Worm (Caenorhabditis elegans) whole organism, midembryonic: Measurements from ENCODE around the gene cin-4.
A peak's percentile ranks its signal among the peaks of the same experiment; 100 is the strongest.

Source experiments
- T22C8.4 ChIP-seq: fragments of 200-800 bp; sonication (Bioruptor generic); IDR thresholded peaks from 2 replicates; pipeline ENCODE4 v1.3.6; 2022; ENCODE audit warnings: missing genetic modification characterization, missing compliant biosample characterization
- cog-1 ChIP-seq: sonication (generic microtip); optimal IDR thresholded peaks from 2 replicates; lab custom pipeline; 2016; ENCODE audit warnings: missing genetic modification characterization, missing compliant biosample characterization
- flt-1 ChIP-seq: fragments of 200-800 bp; sonication (Bioruptor generic); IDR thresholded peaks from 2 replicates; pipeline ENCODE4 v1.3.6; 2022; ENCODE audit warnings: missing genetic modification characterization, missing compliant biosample characterization
- klf-2 ChIP-seq: fragments of 200-800 bp; sonication (Bioruptor generic); conservative IDR thresholded peaks from 2 replicates; pipeline ENCODE4 v1.3.6; 2022; ENCODE audit warnings: missing genetic modification reagents, missing genetic modification characterization, missing compliant biosample characterization
- med-1 ChIP-seq: sonication (generic microtip); optimal IDR thresholded peaks from 2 replicates; lab custom pipeline; 2017; ENCODE audit warnings: missing genetic modification characterization, mild to moderate bottlenecking, missing compliant biosample characterization, antibody characterized with exemption, missing genetic modification reagents; ENCODE audit not compliant: insufficient read depth
- ref-1 ChIP-seq: fragments of 200-800 bp; sonication (Bioruptor generic); conservative IDR thresholded peaks from 2 replicates; pipeline ENCODE4 v1.3.6; 2022; ENCODE audit warnings: missing genetic modification reagents, missing genetic modification characterization, missing compliant biosample characterization
- tab-1 ChIP-seq: fragments of 200-800 bp; sonication (Bioruptor generic); IDR thresholded peaks from 2 replicates; pipeline ENCODE4 v1.3.6; 2022; ENCODE audit warnings: missing genetic modification characterization, missing compliant biosample characterization
- ztf-23 ChIP-seq: fragments of 200-800 bp; sonication (Bioruptor generic); IDR thresholded peaks from 2 replicates; pipeline ENCODE4 v1.3.6; 2022; ENCODE audit warnings: missing genetic modification reagents, missing genetic modification characterization, missing compliant biosample characterization
- ztf-29 ChIP-seq: fragments of 200-800 bp; sonication (Bioruptor generic); IDR thresholded peaks from 2 replicates; pipeline ENCODE4 v1.3.6; 2022; ENCODE audit warnings: missing genetic modification reagents, missing genetic modification characterization, missing compliant biosample characterization

Gene cin-4

ce11 chrII:7069866-7070265, 31.8 kb downstream of the cin-4 start, which contains the start of gene him-14:
TSS of gene him-14 (minus strand) at chrII:7069966.
- no peak for TF ChIP-seq flt-1 (GFP tag; lab: Robert Waterston, UW)
- no peak for TF ChIP-seq T22C8.4 (GFP tag; lab: Robert Waterston, UW)
- TF ChIP-seq ref-1, result no peak
- TF ChIP-seq med-1, result no peak
- TF ChIP-seq tab-1 (GFP tag; lab: Robert Waterston, UW), result no peak
- TF ChIP-seq ztf-23 (GFP tag; lab: Robert Waterston, UW), result no peak
- no peak for TF ChIP-seq klf-2
- no peak for TF ChIP-seq cog-1
- no peak for TF ChIP-seq ztf-29

ce11 chrII:7070434-7070833, 32.3 kb downstream of the cin-4 start:
- TF ChIP-seq med-1, result no peak
- TF ChIP-seq ztf-29, result no peak
- TF ChIP-seq ref-1, result no peak
- no peak for TF ChIP-seq T22C8.4 (GFP tag; lab: Robert Waterston, UW)
- TF ChIP-seq klf-2, result no peak
- TF ChIP-seq flt-1 (GFP tag; lab: Robert Waterston, UW), result no peak
- TF ChIP-seq cog-1, result no peak
- no peak for TF ChIP-seq ztf-23 (GFP tag; lab: Robert Waterston, UW)

- TF ChIP-seq ref-1 (no peak), ztf-23 (GFP tag; lab: Robert Waterston, UW) (no peak), klf-2 (no peak), tab-1 (GFP tag; lab: Robert Waterston, UW) (no peak), cog-1 (no peak), med-1 (no peak), ztf-29 (no peak), T22C8.4 (GFP tag; lab: Robert Waterston, UW) (no peak), flt-1 (GFP tag; lab: Robert Waterston, UW) (no peak)
Measured at ce11 chrII:7072315-7072589, 34.2 kb downstream of the cin-4 start, which contains the start of gene kars-1. TSS of gene kars-1 (minus strand) at chrII:7072415.

ce11 chrII:7072590-7073536, 34.8 kb downstream of the cin-4 start:
- TF ChIP-seq med-1, result no peak
- peak; percentile 74 for TF ChIP-seq cog-1
- peak; percentile 77 for TF ChIP-seq flt-1 (GFP tag; lab: Robert Waterston, UW)
- 0 out of 2 replicates have a peak, but pooled peaks have one; percentile 41 for TF ChIP-seq ztf-29

ce11 chrII:7073537-7073913, 35.4 kb downstream of the cin-4 start, which contains the start of gene kat-1:
TSS of gene kat-1 (plus strand) at chrII:7073814.
- no peak for TF ChIP-seq tab-1 (GFP tag; lab: Robert Waterston, UW)

ce11 chrII:7075564-7076228, 37.6 kb downstream of the cin-4 start, which contains the start of gene T02G5.7:
TSS of gene T02G5.7 (plus strand) at chrII:7075614.
- TF ChIP-seq T22C8.4 (GFP tag; lab: Robert Waterston, UW) (no peak), ztf-29 (no peak), tab-1 (GFP tag; lab: Robert Waterston, UW) (no peak), flt-1 (GFP tag; lab: Robert Waterston, UW) (no peak), ztf-23 (GFP tag; lab: Robert Waterston, UW) (no peak), klf-2 (no peak), ref-1 (no peak), cog-1 (no peak), med-1 (no peak)

ce11 chrII:7084021-7084420, 45.9 kb downstream of the cin-4 start, which contains the start of the genes T02G5.14 and T02G5.15:
TSS of gene T02G5.14 (plus strand) at chrII:7084321.
TSS of gene T02G5.15 (plus strand) at chrII:7084321.
- TF ChIP-seq T22C8.4 (GFP tag; lab: Robert Waterston, UW), result peak; percentile 58

ce11 chrII:7090085-7090484, 52.0 kb downstream of the cin-4 start:
- no peak for TF ChIP-seq cog-1
- no peak for TF ChIP-seq ref-1
- TF ChIP-seq med-1, result no peak
- TF ChIP-seq T22C8.4 (GFP tag; lab: Robert Waterston, UW), result no peak

- TF ChIP-seq med-1 (no peak), ref-1 (no peak), flt-1 (GFP tag; lab: Robert Waterston, UW) (no peak), ztf-29 (no peak), tab-1 (GFP tag; lab: Robert Waterston, UW) (no peak), ztf-23 (GFP tag; lab: Robert Waterston, UW) (no peak), cog-1 (no peak), T22C8.4 (GFP tag; lab: Robert Waterston, UW) (no peak), klf-2 (no peak)
Measured at ce11 chrII:7090852-7091251, 52.8 kb downstream of the cin-4 start.
